Fruit fly (Drosophila melanogaster): ENCODE data around the gene Aef1.

DNA sequence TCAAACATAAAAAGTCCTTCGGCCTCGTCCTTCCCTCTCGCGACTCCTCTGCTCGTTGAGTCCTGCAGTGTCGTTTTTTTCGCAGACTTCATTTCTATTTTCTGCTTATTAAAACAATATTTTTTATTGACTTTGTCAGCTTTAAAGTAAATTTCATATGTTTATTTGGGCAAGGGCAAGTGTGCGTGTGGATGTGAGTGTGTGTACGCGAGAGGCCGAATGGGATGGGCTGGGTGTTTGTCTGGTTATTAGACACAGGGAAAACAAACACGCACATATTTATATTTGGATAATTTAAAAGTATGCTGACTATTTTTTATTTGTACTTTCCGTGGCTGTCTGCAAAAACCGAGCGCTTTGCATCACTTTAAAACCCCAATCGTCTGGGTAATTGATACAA, 44.6 kb downstream of the Aef1 start:
- TF ChIP-seq CG8478 (optimal IDR thresholded peaks at IDR 0.05) (no peak), CTCF (optimal IDR thresholded peaks at IDR 0.05) (no peak)
